Fruit fly (Drosophila melanogaster): Measurements from ENCODE around the gene CG32269.

CG32269 gene

DNA sequence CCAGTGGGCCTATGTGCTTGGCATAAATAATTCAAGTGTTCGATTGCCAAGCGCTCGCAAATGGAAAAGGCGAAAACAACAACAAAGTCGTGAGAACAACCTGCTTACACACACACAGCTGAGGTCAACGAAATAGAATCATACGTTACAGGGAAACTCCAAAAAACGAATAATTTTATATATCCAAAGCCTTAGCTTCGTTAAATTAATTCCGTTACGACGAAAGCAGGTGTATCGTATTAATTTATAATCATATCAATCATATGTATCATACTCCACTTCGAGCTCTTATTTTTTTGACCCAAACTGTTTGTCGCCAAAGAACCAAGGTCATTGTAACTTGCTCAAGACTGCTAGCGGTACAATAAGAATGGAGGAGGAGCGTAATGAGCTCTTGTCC, 29.3 kb downstream of the CG32269 start (continued):
- TF ChIP-seq Tbp (GFP tag; optimal IDR thresholded peaks at IDR 0.05) = no peak
- TF ChIP-seq wek (GFP tag; optimal IDR thresholded peaks at IDR 0.05) = peak; percentile 48
- no peak for TF ChIP-seq sna (GFP tag; IDR thresholded peaks at IDR 0.05; ENCODE audit: partially characterized antibody)
- no peak for TF ChIP-seq BEAF-32 (GFP tag; optimal IDR thresholded peaks at IDR 0.05)
- TF ChIP-seq Hsf (GFP tag; optimal IDR thresholded peaks at IDR 0.05) = peak; percentile 82
- no peak for TF ChIP-seq hkb (optimal IDR thresholded peaks at IDR 0.05)
- peak; percentile 95 for TF ChIP-seq hkb (GFP tag; IDR thresholded peaks at IDR 0.05)
- no peak for TF ChIP-seq Neu2 (GFP tag; optimal IDR thresholded peaks at IDR 0.05; ENCODE audit: borderline replicate concordance)
- no peak for TF ChIP-seq CG15479 (GFP tag; optimal IDR thresholded peaks at IDR 0.05)
- TF ChIP-seq CG8765 (GFP tag; IDR thresholded peaks at IDR 0.05) = peak; percentile 71
- peak; percentile 89 for TF ChIP-seq CG1233 (GFP tag; optimal IDR thresholded peaks at IDR 0.05)
- peak; percentile 79 for TF ChIP-seq CG8359 (GFP tag; optimal IDR thresholded peaks at IDR 0.05; ENCODE audit: borderline replicate concordance)
- peak; percentile 79 for TF ChIP-seq CG6813 (GFP tag; optimal IDR thresholded peaks at IDR 0.05)
- TF ChIP-seq CG16815 (GFP tag; optimal IDR thresholded peaks at IDR 0.05) = peak; percentile 57
- peak in 1 of 3 experiments; percentile 64 for TF ChIP-seq Stat92E (GFP tag; optimal IDR thresholded peaks at IDR 0.05)
- TF ChIP-seq Blimp-1 (GFP tag; optimal IDR thresholded peaks at IDR 0.05) = peak; percentile 88
- TF ChIP-seq CG14965 (GFP tag; optimal IDR thresholded peaks at IDR 0.05; ENCODE audit: borderline replicate concordance) = peak; percentile 50
- peak; percentile 70 for TF ChIP-seq Rx (GFP tag; IDR thresholded peaks at IDR 0.05)
- TF ChIP-seq trem (tag; optimal IDR thresholded peaks at IDR 0.05) = peak; percentile 87
- no peak for TF ChIP-seq CG43689 (GFP tag; IDR thresholded peaks at IDR 0.05)
- TF ChIP-seq shn (GFP tag; optimal IDR thresholded peaks at IDR 0.05) = peak; percentile 43
- peak; percentile 86 for TF ChIP-seq CG11247 (GFP tag; IDR thresholded peaks at IDR 0.05)
- TF ChIP-seq scrt (GFP tag; optimal IDR thresholded peaks at IDR 0.05) = no peak
- peak; percentile 45 for TF ChIP-seq Fer2 (tag; optimal IDR thresholded peaks at IDR 0.05)
- peak; percentile 87 for TF ChIP-seq Gug (GFP tag; IDR thresholded peaks at IDR 0.05)
- peak; percentile 53 for TF ChIP-seq Ravus (GFP tag; IDR thresholded peaks at IDR 0.05)
- peak; percentile 75 for TF ChIP-seq ttk (GFP tag; IDR thresholded peaks at IDR 0.05)
- TF ChIP-seq lbe (GFP tag; optimal IDR thresholded peaks at IDR 0.05) = peak; percentile 88
- TF ChIP-seq CG12071 (GFP tag; optimal IDR thresholded peaks at IDR 0.05) = no peak
- no peak for TF ChIP-seq CG4282 (GFP tag; optimal IDR thresholded peaks at IDR 0.05)
- TF ChIP-seq ato (GFP tag; IDR thresholded peaks at IDR 0.05; ENCODE audit: partially characterized antibody) = no peak
- TF ChIP-seq cato (GFP tag; optimal IDR thresholded peaks at IDR 0.05; ENCODE audit: borderline replicate concordance) = peak; percentile 45
- TF ChIP-seq tio (GFP tag; optimal IDR thresholded peaks at IDR 0.05) = no peak
- TF ChIP-seq zf30C (GFP tag; optimal IDR thresholded peaks at IDR 0.05) = no peak
- TF ChIP-seq sc (optimal IDR thresholded peaks at IDR 0.05) = no peak
- TF ChIP-seq sc (GFP tag; optimal IDR thresholded peaks at IDR 0.05) = peak; percentile 50
- no peak for TF ChIP-seq tll (GFP tag; optimal IDR thresholded peaks at IDR 0.05)
- peak; percentile 61 for TF ChIP-seq CG1647 (GFP tag; optimal IDR thresholded peaks at IDR 0.05)
- peak; percentile 87 for TF ChIP-seq phol (tag; optimal IDR thresholded peaks at IDR 0.05)
- peak; percentile 83 for TF ChIP-seq cas (GFP tag; IDR thresholded peaks at IDR 0.05)
- no peak for TF ChIP-seq cad (GFP tag; optimal IDR thresholded peaks at IDR 0.05)
- no peak for TF ChIP-seq Dll (GFP tag; IDR thresholded peaks at IDR 0.05; ENCODE audit: partially characterized antibody)
- TF ChIP-seq chn (GFP tag; optimal IDR thresholded peaks at IDR 0.05) = peak; percentile 79
- TF ChIP-seq CG6791 (GFP tag; IDR thresholded peaks at IDR 0.05; ENCODE audit: partially characterized antibody) = no peak
- peak; percentile 59 for TF ChIP-seq exex (tag; optimal IDR thresholded peaks at IDR 0.05)
- peak; percentile 89 for TF ChIP-seq CG18262 (tag; optimal IDR thresholded peaks at IDR 0.05)
- TF ChIP-seq Meics (GFP tag; optimal IDR thresholded peaks at IDR 0.05) = peak; percentile 93
- peak; percentile 89 for TF ChIP-seq H15 (GFP tag; IDR thresholded peaks at IDR 0.05)
- peak; percentile 42; the same call in 1 of the 2 replicates for TF ChIP-seq ham (GFP tag; IDR thresholded peaks at IDR 0.05)
- TF ChIP-seq CG11504 (tag; optimal IDR thresholded peaks at IDR 0.05) = no peak
